Fruit fly (Drosophila melanogaster) whole organism, embryonic: ENCODE measurements around the gene scpr-C.

Source experiments
- Antp ChIP-seq: fragments of 200-800 bp; sonication (Bioruptor generic); optimal IDR thresholded peaks from 3 replicates; lab custom pipeline; 2016; ENCODE audit warnings: missing biosample characterization, missing genetic modification characterization
- Atf6 ChIP-seq: fragments of 200-800 bp; sonication (Bioruptor generic); IDR thresholded peaks from 2 replicates; pipeline ENCODE4 v1.3.6; 2022; ENCODE audit warnings: missing biosample characterization, missing genetic modification characterization
- CG10267 ChIP-seq: fragments of 200-800 bp; sonication (Bioruptor generic); optimal IDR thresholded peaks from 2 replicates; lab custom pipeline; 2018; ENCODE audit warnings: missing biosample characterization, mild to moderate bottlenecking, missing genetic modification characterization, moderate library complexity
- CG1233 ChIP-seq: fragments of 200-800 bp; sonication (Bioruptor generic); optimal IDR thresholded peaks from 4 replicates; lab custom pipeline; 2018; ENCODE audit warnings: missing biosample characterization, mild to moderate bottlenecking, missing genetic modification characterization
- CG12659 ChIP-seq: fragments of 200-800 bp; sonication (Bioruptor generic); optimal IDR thresholded peaks from 3 replicates; lab custom pipeline; 2017; ENCODE audit warnings: mild to moderate bottlenecking, missing biosample characterization, missing genetic modification reagents, missing genetic modification characterization
- CG13894 ChIP-seq: fragments of 200-800 bp; sonication (Bioruptor generic); optimal IDR thresholded peaks from 3 replicates; lab custom pipeline; 2018; ENCODE audit warnings: missing biosample characterization, mild to moderate bottlenecking, missing genetic modification characterization, moderate library complexity
- CG14014 ChIP-seq: fragments of 200-800 bp; sonication (Bioruptor generic); IDR thresholded peaks from 2 replicates; pipeline ENCODE4 v1.3.6; 2022; ENCODE audit warnings: missing biosample characterization, missing genetic modification characterization
- CG14965 ChIP-seq: fragments of 200-800 bp; sonication (Bioruptor generic); optimal IDR thresholded peaks from 2 replicates; lab custom pipeline; 2016; ENCODE audit warnings: missing biosample characterization, missing genetic modification characterization, borderline replicate concordance
- CG17568 ChIP-seq: fragments of 200-800 bp; sonication (Bioruptor generic); optimal IDR thresholded peaks from 2 replicates; lab custom pipeline; 2018; ENCODE audit warnings: missing biosample characterization, mild to moderate bottlenecking, missing genetic modification characterization, moderate library complexity
- CG1792 ChIP-seq: fragments of 200-800 bp; sonication (Bioruptor generic); optimal IDR thresholded peaks from 2 replicates; lab custom pipeline; 2016; ENCODE audit warnings: missing biosample characterization, missing genetic modification characterization
- CG2889 ChIP-seq: fragments of 200-800 bp; sonication (Bioruptor generic); IDR thresholded peaks from 3 replicates; pipeline ENCODE4 v1.3.6; 2022; ENCODE audit warnings: missing biosample characterization, missing genetic modification characterization
- CG30020 ChIP-seq: fragments of 200-800 bp; optimal IDR thresholded peaks from 2 replicates; lab custom pipeline; 2019; ENCODE audit warnings: missing biosample characterization, mild to moderate bottlenecking, missing genetic modification characterization, moderate library complexity
- CG31224 ChIP-seq: fragments of 200-800 bp; sonication (Bioruptor generic); IDR thresholded peaks from 2 replicates; pipeline ENCODE4 v1.3.6; 2022; ENCODE audit warnings: missing biosample characterization, missing genetic modification characterization
- CG31388 ChIP-seq: fragments of 200-800 bp; sonication (Bioruptor generic); optimal IDR thresholded peaks from 2 replicates; lab custom pipeline; 2016; ENCODE audit warnings: missing biosample characterization, missing genetic modification characterization
- CG4328 ChIP-seq: fragments of 200-800 bp; sonication (Bioruptor generic); optimal IDR thresholded peaks from 3 replicates; lab custom pipeline; 2017; ENCODE audit warnings: missing biosample characterization, missing genetic modification reagents, missing genetic modification characterization
- CG4707 ChIP-seq: fragments of 200-800 bp; sonication (Bioruptor generic); optimal IDR thresholded peaks from 2 replicates; lab custom pipeline; 2018; ENCODE audit warnings: missing biosample characterization, mild to moderate bottlenecking, missing genetic modification characterization, moderate library complexity
- CG6689 ChIP-seq: fragments of 200-800 bp; sonication (Bioruptor generic); IDR thresholded peaks from 2 replicates; pipeline ENCODE4 v1.3.6; 2022; ENCODE audit warnings: missing biosample characterization, missing genetic modification characterization
- CG7372 ChIP-seq: fragments of 200-800 bp; sonication (Bioruptor generic); IDR thresholded peaks from 2 replicates; pipeline ENCODE4 v1.3.6; 2022; ENCODE audit warnings: missing biosample characterization, missing genetic modification characterization
- CG7839 ChIP-seq: fragments of 200-800 bp; sonication (Bioruptor generic); optimal IDR thresholded peaks from 3 replicates; lab custom pipeline; 2018; ENCODE audit warnings: missing biosample characterization, mild to moderate bottlenecking, missing genetic modification characterization, moderate library complexity
- CG8359 ChIP-seq: fragments of 200-800 bp; sonication (Bioruptor generic); optimal IDR thresholded peaks from 2 replicates; lab custom pipeline; 2017; ENCODE audit warnings: missing biosample characterization, mild to moderate bottlenecking, missing genetic modification characterization, borderline replicate concordance
- Dip3 ChIP-seq: fragments of 200-800 bp; sonication (Bioruptor generic); optimal IDR thresholded peaks from 3 replicates; lab custom pipeline; 2016; ENCODE audit warnings: missing biosample characterization, missing genetic modification characterization
- Elba2 ChIP-seq: fragments of 200-800 bp; sonication (Bioruptor generic); optimal IDR thresholded peaks from 3 replicates; lab custom pipeline; 2016; ENCODE audit warnings: missing biosample characterization, missing genetic modification characterization
- HLHmδ ChIP-seq: fragments of 200-800 bp; sonication (Bioruptor generic); optimal IDR thresholded peaks from 2 replicates; lab custom pipeline; 2018; ENCODE audit warnings: missing biosample characterization, mild to moderate bottlenecking, missing genetic modification characterization, moderate library complexity
- Hmx ChIP-seq: fragments of 200-800 bp; sonication (Bioruptor generic); optimal IDR thresholded peaks from 2 replicates; lab custom pipeline; 2016; ENCODE audit warnings: missing biosample characterization, missing genetic modification characterization
- Kr ChIP-seq: fragments of 200-800 bp; sonication (Bioruptor generic); optimal IDR thresholded peaks from 2 replicates; lab custom pipeline; 2017; ENCODE audit warnings: missing biosample characterization, mild to moderate bottlenecking, missing genetic modification characterization
- Tbp ChIP-seq: fragments of >200 bp; optimal IDR thresholded peaks from 2 replicates; lab custom pipeline; 2018; ENCODE audit warnings: missing biosample characterization, missing genetic modification characterization
- Trl ChIP-seq, 3 experiments: fragments of >200 bp in 2 of 3; fragments of 200-800 bp in 1 of 3; sonication (Bioruptor generic) in 1 of 3; optimal IDR thresholded peaks; 2 replicates in 1 of 3; 3 replicates in 2 of 3; lab custom pipeline; 2016 to 2017; ENCODE audit warnings: missing biosample characterization in 1 of 3, missing genetic modification characterization in 1 of 3
- Xbp1 ChIP-seq: fragments of 200-800 bp; sonication (Bioruptor generic); optimal IDR thresholded peaks from 3 replicates; lab custom pipeline; 2016; ENCODE audit warnings: missing biosample characterization, mild to moderate bottlenecking, missing genetic modification characterization
- ash1 ChIP-seq: fragments of 200-800 bp; sonication (Bioruptor generic); optimal IDR thresholded peaks from 2 replicates; lab custom pipeline; 2018; ENCODE audit warnings: missing biosample characterization, mild to moderate bottlenecking, missing genetic modification characterization
- cato ChIP-seq: fragments of 200-800 bp; sonication (Bioruptor generic); optimal IDR thresholded peaks from 2 replicates; lab custom pipeline; 2016; ENCODE audit warnings: missing biosample characterization, missing genetic modification characterization, borderline replicate concordance
- crp ChIP-seq, 2 experiments: fragments of 200-800 bp; sonication (Bioruptor generic); optimal IDR thresholded peaks; 2 replicates in 1 of 2; 3 replicates in 1 of 2; lab custom pipeline; 2017; ENCODE audit warnings: missing biosample characterization in 2 of 2, missing genetic modification characterization in 2 of 2, mild to moderate bottlenecking in 1 of 2, moderate library complexity in 1 of 2
- dm ChIP-seq: fragments of 200-800 bp; sonication (Bioruptor generic); optimal IDR thresholded peaks from 3 replicates; lab custom pipeline; 2016; ENCODE audit warnings: missing biosample characterization, missing genetic modification characterization
- gcm2 ChIP-seq: fragments of 200-800 bp; sonication (Bioruptor generic); optimal IDR thresholded peaks from 2 replicates; lab custom pipeline; 2016; ENCODE audit warnings: missing biosample characterization, missing genetic modification characterization
- gfzf ChIP-seq: fragments of 200-800 bp; sonication (Bioruptor generic); optimal IDR thresholded peaks from 2 replicates; lab custom pipeline; 2016; ENCODE audit warnings: missing biosample characterization, mild to moderate bottlenecking, missing genetic modification characterization, moderate library complexity
- hth ChIP-seq: fragments of >200 bp; optimal IDR thresholded peaks from 2 replicates; lab custom pipeline; 2017; ENCODE audit warnings: inconsistent platforms
- jigr1 ChIP-seq: fragments of 200-800 bp; sonication (Bioruptor generic); IDR thresholded peaks from 3 replicates; pipeline ENCODE4 v1.3.6; 2022; ENCODE audit warnings: missing biosample characterization, missing genetic modification characterization
- jing ChIP-seq: fragments of 200-800 bp; sonication (Bioruptor generic); optimal IDR thresholded peaks from 2 replicates; lab custom pipeline; 2018; ENCODE audit warnings: missing biosample characterization, mild to moderate bottlenecking, missing genetic modification characterization
- ken ChIP-seq: fragments of 200-800 bp; sonication (Bioruptor generic); IDR thresholded peaks from 3 replicates; pipeline ENCODE4 v1.3.6; 2022; ENCODE audit warnings: missing biosample characterization, missing genetic modification characterization
- kni ChIP-seq: fragments of 200-800 bp; sonication (Bioruptor generic); optimal IDR thresholded peaks from 3 replicates; lab custom pipeline; 2017; ENCODE audit warnings: mild to moderate bottlenecking, missing biosample characterization, missing genetic modification reagents, missing genetic modification characterization
- lmd ChIP-seq: fragments of 200-800 bp; sonication (Bioruptor generic); IDR thresholded peaks from 2 replicates; pipeline ENCODE4 v1.3.6; 2022; ENCODE audit warnings: missing biosample characterization, missing genetic modification characterization
- lola ChIP-seq, 3 experiments: fragments of >200 bp in 2 of 3; fragments of 200-800 bp in 1 of 3; sonication (Bioruptor generic) in 1 of 3; optimal IDR thresholded peaks; 2 replicates each; lab custom pipeline; 2017 to 2019; ENCODE audit warnings: missing biosample characterization in 3 of 3, missing genetic modification characterization in 3 of 3, mild to moderate bottlenecking in 1 of 3, moderate library complexity in 1 of 3
- maf-S ChIP-seq: fragments of 200-800 bp; sonication (Bioruptor generic); optimal IDR thresholded peaks from 2 replicates; lab custom pipeline; 2016; ENCODE audit warnings: missing biosample characterization, missing genetic modification characterization
- oc ChIP-seq: fragments of 200-800 bp; sonication (Bioruptor generic); optimal IDR thresholded peaks from 2 replicates; lab custom pipeline; 2018; ENCODE audit warnings: missing biosample characterization, mild to moderate bottlenecking, missing genetic modification characterization, moderate library complexity
- phol ChIP-seq: fragments of 200-800 bp; sonication (Bioruptor generic); optimal IDR thresholded peaks from 3 replicates; lab custom pipeline; 2018; ENCODE audit warnings: missing biosample characterization, mild to moderate bottlenecking, missing genetic modification characterization, moderate library complexity
- run ChIP-seq: fragments of 200-800 bp; sonication (Bioruptor generic); optimal IDR thresholded peaks from 3 replicates; lab custom pipeline; 2018; ENCODE audit warnings: missing biosample characterization, mild to moderate bottlenecking, missing genetic modification characterization
- sob ChIP-seq: fragments of 200-800 bp; sonication (Bioruptor generic); IDR thresholded peaks from 2 replicates; pipeline ENCODE4 v1.3.6; 2022; ENCODE audit warnings: missing biosample characterization, missing genetic modification characterization
- tio ChIP-seq: fragments of 200-800 bp; sonication (Bioruptor generic); optimal IDR thresholded peaks from 2 replicates; lab custom pipeline; 2017; ENCODE audit warnings: missing biosample characterization, missing genetic modification characterization, inconsistent platforms
- tup ChIP-seq: fragments of 200-800 bp; sonication (Bioruptor generic); optimal IDR thresholded peaks from 2 replicates; lab custom pipeline; 2016; ENCODE audit warnings: missing biosample characterization, mild to moderate bottlenecking, missing genetic modification characterization, moderate library complexity
- usp ChIP-seq: fragments of >200 bp; optimal IDR thresholded peaks from 2 replicates; lab custom pipeline; 2017; ENCODE audit warnings: missing biosample characterization, missing genetic modification characterization
- vfl ChIP-seq: fragments of 200-800 bp; sonication (Bioruptor generic); optimal IDR thresholded peaks from 2 replicates; lab custom pipeline; 2016; ENCODE audit warnings: missing biosample characterization, missing genetic modification characterization
- wek ChIP-seq: fragments of 200-800 bp; sonication (Bioruptor generic); optimal IDR thresholded peaks from 3 replicates; lab custom pipeline; 2018; ENCODE audit warnings: missing biosample characterization, mild to moderate bottlenecking, missing genetic modification characterization, moderate library complexity

scpr-C gene

dm6 chr3R:11219883-11220282 is 5.4 kb upstream of the scpr-C start, which contains the start of gene CG6689 (continued):
- TF ChIP-seq sob (GFP tag; lab: Robert Waterston, UW) (no peak), crp (GFP tag; optimal IDR thresholded peaks at IDR 0.05; lab: Kevin White, UChicago) (no peak), CG14965 (GFP tag; lab: Kevin White, UChicago) (no peak), gcm2 (GFP tag; lab: Kevin White, UChicago) (no peak), maf-S (GFP tag; lab: Kevin White, UChicago) (no peak), lola (GFP tag; optimal IDR thresholded peaks at IDR 0.05; lab: Kevin White, UChicago) (no peak), CG14014 (GFP tag; lab: Robert Waterston, UW) (no peak), oc (peak; percentile 63), CG13894 (tag; lab: Kevin White, UChicago) (no peak), CG12659 (GFP tag; lab: Kevin White, UChicago) (peak; percentile 55), CG17568 (no peak), dm (GFP tag; lab: Kevin White, UChicago) (no peak), Xbp1 (GFP tag; lab: Kevin White, UChicago) (no peak), CG1233 (no peak), CG4707 (GFP tag; lab: Kevin White, UChicago) (no peak), CG4328 (GFP tag; lab: Kevin White, UChicago) (no peak), Trl (optimal IDR thresholded peaks at IDR 0.05; lab: Kevin White, UChicago) (no peak), Trl (GFP tag; optimal IDR thresholded peaks at IDR 0.05; lab: Kevin White, UChicago) (no peak), CG30020 (peak; percentile 28), CG8359 (GFP tag; lab: Kevin White, UChicago) (no peak), phol (tag; lab: Kevin White, UChicago) (peak; percentile 28), ken (GFP tag; lab: Robert Waterston, UW) (no peak), CG1792 (no peak), run (tag; lab: Kevin White, UChicago) (no peak), CG31388 (no peak), Tbp (GFP tag; lab: Kevin White, UChicago) (no peak), gfzf (GFP tag; lab: Kevin White, UChicago) (peak; percentile 66), tup (GFP tag; lab: Kevin White, UChicago) (no peak), Dip3 (GFP tag; lab: Kevin White, UChicago) (no peak), CG2889 (GFP tag; lab: Robert Waterston, UW) (no peak), CG6689 (GFP tag; lab: Robert Waterston, UW) (peak; percentile 100), CG7372 (GFP tag; lab: Robert Waterston, UW) (no peak), Atf6 (GFP tag; lab: Robert Waterston, UW) (no peak), Hmx (GFP tag; lab: Kevin White, UChicago) (peak; percentile 1), jigr1 (GFP tag; lab: Robert Waterston, UW) (no peak), Antp (no peak), cato (GFP tag; lab: Kevin White, UChicago) (no peak), CG10267 (tag; lab: Kevin White, UChicago) (peak; percentile 9), CG7839 (no peak), HLHmδ (GFP tag; lab: Kevin White, UChicago) (no peak), vfl (GFP tag; lab: Kevin White, UChicago) (no peak), usp (GFP tag; lab: Kevin White, UChicago) (no peak), Elba2 (peak; percentile 48), Kr (GFP tag; lab: Kevin White, UChicago) (no peak), kni (GFP tag; lab: Kevin White, UChicago) (no peak), hth (lab: Kevin White, UChicago) (no peak), tio (GFP tag; lab: Kevin White, UChicago) (no peak), wek (no peak), ash1 (GFP tag; lab: Kevin White, UChicago) (no peak), lmd (GFP tag; lab: Robert Waterston, UW) (no peak), jing (GFP tag; lab: Kevin White, UChicago) (no peak), CG31224 (GFP tag; lab: Robert Waterston, UW) (no peak)
